Fruit fly (Drosophila melanogaster): ENCODE measurements around the gene bcn92.

dm6 chrX:2146574-2146973 lies 2.9 kb downstream of the bcn92 start:
- TF ChIP-seq CG9609 (GFP tag; optimal IDR thresholded peaks at IDR 0.05), result no peak
- TF ChIP-seq cg (GFP tag; optimal IDR thresholded peaks at IDR 0.05), result no peak
- no peak for TF ChIP-seq CG2678 (tag; optimal IDR thresholded peaks at IDR 0.05)
- no peak for TF ChIP-seq Aef1 (GFP tag; IDR thresholded peaks at IDR 0.05)

All from whole organism, embryonic.